Worm (Caenorhabditis elegans) whole organism, L4 larva: ENCODE results near the gene npr-43.

Experiments
- F10B5.3 ChIP-seq: sonication (generic microtip); optimal IDR thresholded peaks from 2 replicates; lab custom pipeline; 2016; ENCODE audit warnings: mild to moderate bottlenecking, missing genetic modification characterization, missing compliant biosample characterization
- F26F4.8 ChIP-seq: fragments of 200-800 bp; sonication (Bioruptor generic); conservative IDR thresholded peaks from 2 replicates; pipeline ENCODE4 v1.3.6; 2022; ENCODE audit warnings: missing genetic modification characterization, missing compliant biosample characterization
- F37D6.2 ChIP-seq: sonication (generic microtip); optimal IDR thresholded peaks from 2 replicates; lab custom pipeline; 2016; ENCODE audit warnings: mild to moderate bottlenecking, missing genetic modification characterization, missing compliant biosample characterization
- ama-1 ChIP-seq: fragments of 150-350 bp; optimal IDR thresholded peaks from 2 replicates; lab custom pipeline; 2014; ENCODE audit warnings: inconsistent platforms, mixed read lengths
- arid-1 ChIP-seq: fragments of 200-800 bp; sonication (Bioruptor generic); conservative IDR thresholded peaks from 2 replicates; pipeline ENCODE4 v1.3.6; 2022; ENCODE audit warnings: missing genetic modification reagents, missing genetic modification characterization, missing compliant biosample characterization
- ceh-20 ChIP-seq: fragments of 200-800 bp; sonication (Bioruptor generic); IDR thresholded peaks from 2 replicates; pipeline ENCODE4 v1.3.6; 2022; ENCODE audit warnings: missing genetic modification reagents, missing genetic modification characterization, missing compliant biosample characterization
- ctbp-1 ChIP-seq: fragments of 200-800 bp; sonication (Bioruptor generic); IDR thresholded peaks from 2 replicates; pipeline ENCODE4 v1.3.6; 2022; ENCODE audit warnings: missing genetic modification reagents, missing genetic modification characterization, missing compliant biosample characterization
- daf-12 ChIP-seq: fragments of 150-350 bp; optimal IDR thresholded peaks from 2 replicates; lab custom pipeline; 2014; ENCODE audit warnings: missing biosample characterization, missing genetic modification reagents, missing genetic modification characterization
- daf-8 ChIP-seq: fragments of 200-800 bp; sonication (Bioruptor generic); IDR thresholded peaks from 2 replicates; pipeline ENCODE4 v1.3.6; 2022; ENCODE audit warnings: missing genetic modification characterization, missing compliant biosample characterization
- dmd-9 ChIP-seq: fragments of 200-800 bp; sonication (Bioruptor generic); IDR thresholded peaks from 2 replicates; pipeline ENCODE4 v1.3.6; 2022; ENCODE audit warnings: missing genetic modification reagents, missing genetic modification characterization, missing compliant biosample characterization
- duxl-1 ChIP-seq: sonication (generic microtip); optimal IDR thresholded peaks from 2 replicates; lab custom pipeline; 2016; ENCODE audit warnings: mild to moderate bottlenecking, missing genetic modification characterization, moderate library complexity, missing compliant biosample characterization; ENCODE audit not compliant: poor library complexity
- egl-27 ChIP-seq: sonication (generic microtip); optimal IDR thresholded peaks from 3 replicates; lab custom pipeline; 2017; ENCODE audit warnings: missing biosample characterization, missing genetic modification reagents, missing genetic modification characterization
- fos-1 ChIP-seq: fragments of 150-350 bp; optimal IDR thresholded peaks from 2 replicates; lab custom pipeline; 2014; ENCODE audit warnings: missing biosample characterization, missing genetic modification characterization
- lin-13 ChIP-seq: fragments of 150-350 bp; optimal IDR thresholded peaks from 2 replicates; lab custom pipeline; 2014; ENCODE audit warnings: missing biosample characterization, missing genetic modification reagents, missing genetic modification characterization
- lin-39 ChIP-seq: fragments of 150-350 bp; optimal IDR thresholded peaks from 2 replicates; lab custom pipeline; 2014; ENCODE audit warnings: missing biosample characterization, missing genetic modification reagents, missing genetic modification characterization
- madf-5 ChIP-seq, 2 experiments: fragments of 200-800 bp; sonication (Bioruptor generic); IDR thresholded peaks; 2 replicates each; pipeline ENCODE4 v1.3.6; 2022; ENCODE audit warnings: missing compliant biosample characterization in 2 of 2, missing genetic modification characterization in 2 of 2
- mdl-1 ChIP-seq, 2 experiments: fragments of 150-350 bp in 1 of 2; sonication (generic microtip) in 1 of 2; optimal IDR thresholded peaks; 2 replicates each; lab custom pipeline; 2014 to 2017; ENCODE audit warnings: missing biosample characterization in 2 of 2, missing genetic modification characterization in 2 of 2
- mdt-29 ChIP-seq: fragments of 200-800 bp; sonication (Bioruptor generic); IDR thresholded peaks from 2 replicates; pipeline ENCODE4 v1.3.6; 2022; ENCODE audit warnings: missing genetic modification reagents, missing genetic modification characterization, missing compliant biosample characterization
- mep-1 ChIP-seq: fragments of 150-350 bp; sonication (generic microtip); optimal IDR thresholded peaks from 3 replicates; lab custom pipeline; 2014; ENCODE audit warnings: missing biosample characterization, missing genetic modification characterization
- nhr-10 ChIP-seq: fragments of 150-350 bp; optimal IDR thresholded peaks from 2 replicates; lab custom pipeline; 2014; ENCODE audit warnings: missing biosample characterization, missing genetic modification characterization
- nhr-111 ChIP-seq: fragments of 200-800 bp; sonication (Bioruptor generic); optimal IDR thresholded peaks from 2 replicates; lab custom pipeline; 2018; ENCODE audit warnings: mild to moderate bottlenecking, missing genetic modification characterization, missing compliant biosample characterization
- nhr-6 ChIP-seq: fragments of 150-350 bp; optimal IDR thresholded peaks from 2 replicates; lab custom pipeline; 2014; ENCODE audit warnings: missing biosample characterization, missing genetic modification characterization
- pha-4 ChIP-seq, 2 experiments: fragments of 150-350 bp in 1 of 2; fragments of 200-800 bp in 1 of 2; sonication (Bioruptor generic) in 1 of 2; IDR thresholded peaks in 1 of 2; optimal IDR thresholded peaks in 1 of 2; 2 replicates each; pipeline versions ENCODE4 v1.3.6 to Lab custom; 2014 to 2022; ENCODE audit warnings: missing genetic modification characterization in 2 of 2, missing genetic modification reagents in 2 of 2, missing biosample characterization in 1 of 2, missing compliant biosample characterization in 1 of 2
- rbr-2 ChIP-seq: sonication (generic microtip); optimal IDR thresholded peaks from 2 replicates; lab custom pipeline; 2016; ENCODE audit warnings: missing genotype, missing genetic modification characterization, missing compliant biosample characterization
- saeg-2 ChIP-seq: fragments of 200-800 bp; sonication (Bioruptor generic); IDR thresholded peaks from 2 replicates; pipeline ENCODE4 v1.3.6; 2022; ENCODE audit warnings: missing genetic modification reagents, missing genetic modification characterization, missing compliant biosample characterization
- set-16 ChIP-seq: fragments of 200-800 bp; sonication (Bioruptor generic); IDR thresholded peaks from 2 replicates; pipeline ENCODE4 v1.3.6; 2022; ENCODE audit warnings: missing genetic modification reagents, missing genetic modification characterization, missing compliant biosample characterization
- snpc-1.2 ChIP-seq: fragments of 200-800 bp; sonication (Bioruptor generic); IDR thresholded peaks from 2 replicates; pipeline ENCODE4 v1.3.6; 2022; ENCODE audit warnings: missing genetic modification reagents, missing genetic modification characterization, missing compliant biosample characterization
- spr-3 ChIP-seq: fragments of 200-800 bp; sonication (Bioruptor generic); optimal IDR thresholded peaks from 2 replicates; lab custom pipeline; 2018; ENCODE audit warnings: mild to moderate bottlenecking, missing genetic modification characterization, missing compliant biosample characterization
- tra-1 ChIP-seq: fragments of 200-800 bp; sonication (Bioruptor generic); IDR thresholded peaks from 2 replicates; pipeline ENCODE4 v1.3.6; 2022; ENCODE audit warnings: missing genetic modification reagents, missing genetic modification characterization, missing compliant biosample characterization
- unc-130 ChIP-seq: sonication (generic microtip); optimal IDR thresholded peaks from 2 replicates; lab custom pipeline; 2016; ENCODE audit warnings: missing genetic modification reagents, missing genetic modification characterization, missing compliant biosample characterization
- zfp-3 ChIP-seq: fragments of 200-800 bp; sonication (Bioruptor generic); conservative IDR thresholded peaks from 2 replicates; pipeline ENCODE4 v1.3.6; 2022; ENCODE audit warnings: missing genetic modification reagents, missing genetic modification characterization, missing compliant biosample characterization

Gene npr-43

ce11 chrV:14331477-14331876 is 47.4 kb downstream of the npr-43 start, which contains the start of gene F47B8.8:
Gene F47B8.8, plus strand, starts transcription at chrV:14331733.
- peak in 1 of 2 experiments; percentile 13 for TF ChIP-seq mdl-1 (tag; optimal IDR thresholded peaks at IDR 0.05; lab: Kevin White, UChicago)
- no peak for TF ChIP-seq ama-1 (lab: Kevin White, UChicago)

ce11 chrV:14328806-14329205 is 50.1 kb downstream of the npr-43 start, which contains the start of gene pepm-1:
Gene pepm-1, plus strand, starts transcription at chrV:14329106.
- TF ChIP-seq nhr-6 (tag; lab: Kevin White, UChicago) (no peak), nhr-10 (tag; lab: Kevin White, UChicago) (no peak), tra-1 (no peak), saeg-2 (GFP tag; lab: Robert Waterston, UW) (no peak), dmd-9 (GFP tag; lab: Robert Waterston, UW) (no peak), arid-1 (GFP tag; lab: Robert Waterston, UW) (no peak), mdt-29 (GFP tag; lab: Robert Waterston, UW) (no peak), lin-13 (no peak), set-16 (GFP tag; lab: Robert Waterston, UW) (no peak), ama-1 (lab: Kevin White, UChicago) (no peak), lin-39 (tag; lab: Kevin White, UChicago) (no peak), snpc-1.2 (GFP tag; lab: Robert Waterston, UW) (no peak), F10B5.3 (tag; lab: Kevin White, UChicago) (no peak), pha-4 (GFP tag; IDR thresholded peaks at IDR 0.05; lab: Robert Waterston, UW) (no peak), pha-4 (tag; optimal IDR thresholded peaks at IDR 0.05; lab: Kevin White, UChicago) (no peak), daf-8 (GFP tag; lab: Robert Waterston, UW) (no peak), zfp-3 (GFP tag; lab: Robert Waterston, UW) (no peak)

- TF ChIP-seq set-16 (GFP tag; lab: Robert Waterston, UW) (no peak), nhr-6 (tag; lab: Kevin White, UChicago) (no peak), madf-5 (GFP tag; IDR thresholded peaks at IDR 0.05; lab: Robert Waterston, UW) (no peak), rbr-2 (tag; lab: Kevin White, UChicago) (no peak), fos-1 (tag; lab: Kevin White, UChicago) (no peak), ceh-20 (GFP tag; lab: Robert Waterston, UW) (no peak), zfp-3 (GFP tag; lab: Robert Waterston, UW) (no peak), unc-130 (no peak), duxl-1 (tag; lab: Kevin White, UChicago) (no peak), mep-1 (tag; lab: Kevin White, UChicago) (no peak), F37D6.2 (tag; lab: Kevin White, UChicago) (no peak), daf-12 (tag; lab: Kevin White, UChicago) (no peak), nhr-111 (no peak), ctbp-1 (GFP tag; lab: Robert Waterston, UW) (no peak), snpc-1.2 (GFP tag; lab: Robert Waterston, UW) (no peak), F26F4.8 (GFP tag; lab: Robert Waterston, UW) (no peak), egl-27 (tag; lab: Kevin White, UChicago) (no peak), spr-3 (no peak)
Observed at ce11 chrV:14327776-14328175, 51.1 kb downstream of the npr-43 start, which contains the start of gene F47B8.5. Gene F47B8.5, minus strand, starts transcription at chrV:14327876.
